Worm (Caenorhabditis elegans) whole organism, L2 larva: ENCODE measurements around the gene fbxo-11.2.

Experiments used
- aly-2 ChIP-seq: fragments of 150-350 bp; optimal IDR thresholded peaks from 2 replicates; lab custom pipeline; 2014; ENCODE audit warnings: missing biosample characterization, missing genetic modification characterization
- ceh-82 ChIP-seq: fragments of 150-350 bp; optimal IDR thresholded peaks from 2 replicates; lab custom pipeline; 2014; ENCODE audit warnings: missing biosample characterization, missing genetic modification characterization
- fos-1 ChIP-seq: fragments of 150-350 bp; optimal IDR thresholded peaks from 2 replicates; lab custom pipeline; 2014; ENCODE audit warnings: missing biosample characterization, missing genetic modification characterization

DNA sequence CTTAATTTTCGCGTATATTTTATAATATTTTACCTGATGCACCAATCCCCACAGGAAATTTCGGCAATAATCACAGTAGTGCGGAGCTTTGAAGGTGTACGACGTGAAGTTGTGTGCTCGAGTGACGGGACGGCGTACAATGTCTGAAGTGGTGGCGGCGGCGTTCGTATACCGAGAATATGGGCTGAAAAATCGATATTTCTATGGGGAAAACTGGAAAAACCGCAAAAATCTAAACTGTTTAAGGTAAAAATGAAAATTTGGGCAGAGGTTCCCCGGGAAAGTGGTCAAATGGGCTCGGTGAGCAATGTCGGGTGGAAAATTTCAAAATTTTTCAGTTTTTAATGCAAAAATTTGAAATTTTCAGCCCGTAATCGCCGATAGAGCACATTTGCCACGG is 18.2 kb downstream of the fbxo-11.2 start:
- TF ChIP-seq ceh-82 (tag; lab: Kevin White, UChicago) (no peak), fos-1 (tag; lab: Kevin White, UChicago) (no peak), aly-2 (tag; lab: Kevin White, UChicago) (no peak)
